Fruit fly (Drosophila melanogaster): ENCODE measurements around the gene eIF3g1.

The eIF3g1 gene

DNA sequence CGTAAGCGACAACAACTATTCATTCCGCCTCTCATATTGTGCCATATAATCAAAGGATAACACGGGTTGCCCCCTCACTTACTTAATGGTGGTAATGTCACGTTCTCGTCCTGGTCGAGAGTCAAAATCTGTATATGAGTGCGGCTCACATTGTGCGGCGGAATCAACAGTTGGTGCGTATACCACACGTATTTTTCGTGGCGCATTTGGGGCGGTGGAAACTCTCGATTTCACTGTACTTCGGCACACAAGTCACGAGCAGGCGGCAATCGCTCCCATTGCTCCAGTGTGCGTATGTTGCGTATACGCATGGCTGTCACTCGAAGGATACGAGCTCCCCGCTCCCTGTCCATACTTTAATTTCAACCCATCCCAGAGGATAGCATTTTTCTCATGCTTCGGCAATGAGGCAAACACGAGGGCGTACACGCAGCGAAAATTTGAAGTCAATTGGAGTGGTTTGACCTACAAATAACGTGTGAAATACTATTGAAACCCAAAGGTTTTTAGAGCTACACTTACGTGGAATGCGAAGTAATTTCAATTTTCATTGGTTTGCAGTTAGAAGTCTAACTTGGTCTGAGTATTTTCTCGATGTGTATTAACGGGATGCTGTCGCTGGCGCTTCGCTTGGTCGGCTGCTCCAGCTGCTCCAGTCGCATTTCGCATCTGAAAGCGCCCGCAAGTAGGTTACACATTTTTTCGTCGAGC lies 28.2 kb downstream of the eIF3g1 start (continued):
- TF ChIP-seq Sry-β (GFP tag; optimal IDR thresholded peaks at IDR 0.05) = no peak
- TF ChIP-seq Opbp (GFP tag; IDR thresholded peaks at IDR 0.05; ENCODE audit: partially characterized antibody) = no peak
- peak in 1 of 2 experiments; percentile 20 for TF ChIP-seq crp (GFP tag; optimal IDR thresholded peaks at IDR 0.05)
- no peak for TF ChIP-seq kah (GFP tag; optimal IDR thresholded peaks at IDR 0.05)
- TF ChIP-seq CG16863 (GFP tag; optimal IDR thresholded peaks at IDR 0.05) = peak; percentile 63
- peak; percentile 57 for TF ChIP-seq emc (GFP tag; optimal IDR thresholded peaks at IDR 0.05)
- peak; percentile 82 for TF ChIP-seq lmd (GFP tag; IDR thresholded peaks at IDR 0.05)
- TF ChIP-seq crol (GFP tag; IDR thresholded peaks at IDR 0.05) = no peak
- no peak for TF ChIP-seq da (GFP tag; optimal IDR thresholded peaks at IDR 0.05)
- TF ChIP-seq ERR (GFP tag; optimal IDR thresholded peaks at IDR 0.05) = peak; percentile 60
- TF ChIP-seq ftz-f1 (GFP tag; optimal IDR thresholded peaks at IDR 0.05) = no peak
- 0 out of 2 replicates have a peak, but pooled peaks have one; percentile 32 for TF ChIP-seq CkIIα-i1 (GFP tag; IDR thresholded peaks at IDR 0.05)
- no peak for TF ChIP-seq eve (GFP tag; optimal IDR thresholded peaks at IDR 0.05)
- TF ChIP-seq CG10462 (GFP tag; optimal IDR thresholded peaks at IDR 0.05) = peak; percentile 13
- no peak for TF ChIP-seq BEAF-32 (GFP tag; optimal IDR thresholded peaks at IDR 0.05)
- TF ChIP-seq Aef1 (GFP tag; IDR thresholded peaks at IDR 0.05) = peak; percentile 83
- peak; percentile 29 for TF ChIP-seq chn (GFP tag; optimal IDR thresholded peaks at IDR 0.05)
- peak; percentile 73 for TF ChIP-seq Sox102F (GFP tag; optimal IDR thresholded peaks at IDR 0.05)
- peak; percentile 67 for TF ChIP-seq Rx (GFP tag; IDR thresholded peaks at IDR 0.05)
- peak; percentile 34 for TF ChIP-seq Ssrp (tag; optimal IDR thresholded peaks at IDR 0.05)
- peak; percentile 68 to 75 for TF ChIP-seq Pdp1 (GFP tag; optimal IDR thresholded peaks at IDR 0.05)
- TF ChIP-seq Dbx (GFP tag; IDR thresholded peaks at IDR 0.05) = peak; percentile 91
- TF ChIP-seq CG12769 (tag; optimal IDR thresholded peaks at IDR 0.05) = peak; percentile 92
- TF ChIP-seq caup (GFP tag; optimal IDR thresholded peaks at IDR 0.05; ENCODE audit: severe bottlenecking) = peak; percentile 88
- peak; percentile 95 for TF ChIP-seq lab (GFP tag; optimal IDR thresholded peaks at IDR 0.05)
- peak; percentile 67 for TF ChIP-seq CG14050 (GFP tag; IDR thresholded peaks at IDR 0.05)
- peak; percentile 83 for TF ChIP-seq Ptx1 (GFP tag; IDR thresholded peaks at IDR 0.05)
- TF ChIP-seq CG7839 (tag; optimal IDR thresholded peaks at IDR 0.05) = peak; percentile 80
- TF ChIP-seq phol (tag; optimal IDR thresholded peaks at IDR 0.05) = peak; percentile 59
- peak; percentile 84 for TF ChIP-seq ci (GFP tag; IDR thresholded peaks at IDR 0.05)
- TF ChIP-seq CG17328 (GFP tag; IDR thresholded peaks at IDR 0.05) = peak; percentile 78
- TF ChIP-seq CG12942 (GFP tag; optimal IDR thresholded peaks at IDR 0.05) = peak; percentile 63
- no peak for TF ChIP-seq mirr (GFP tag; optimal IDR thresholded peaks at IDR 0.05)
- TF ChIP-seq Atf6 (GFP tag; IDR thresholded peaks at IDR 0.05) = peak; percentile 85
- no peak for TF ChIP-seq Scr (GFP tag; IDR thresholded peaks at IDR 0.05; ENCODE audit: partially characterized antibody)
- TF ChIP-seq row (GFP tag; IDR thresholded peaks at IDR 0.05) = peak; percentile 85
- TF ChIP-seq MESR4 (GFP tag; optimal IDR thresholded peaks at IDR 0.05) = no peak
- no peak for TF ChIP-seq HLH4C (GFP tag; IDR thresholded peaks at IDR 0.05; ENCODE audit: partially characterized antibody)
- TF ChIP-seq lola (GFP tag; optimal IDR thresholded peaks at IDR 0.05) = no peak
- TF ChIP-seq hb (GFP tag; IDR thresholded peaks at IDR 0.05; ENCODE audit: partially characterized antibody) = no peak
- peak; percentile 72; the same call in 2 of the 3 replicates for TF ChIP-seq Mrtf (GFP tag; IDR thresholded peaks at IDR 0.05)
- peak; percentile 77 for TF ChIP-seq CG3847 (GFP tag; IDR thresholded peaks at IDR 0.05)
- no peak for TF ChIP-seq CG10959 (GFP tag; IDR thresholded peaks at IDR 0.05)
- no peak for TF ChIP-seq ash1 (GFP tag; optimal IDR thresholded peaks at IDR 0.05)
- no peak; the same call in 1 of the 2 replicates for TF ChIP-seq sens-2 (GFP tag; IDR thresholded peaks at IDR 0.05)
- peak; percentile 58 for TF ChIP-seq D19B (GFP tag; optimal IDR thresholded peaks at IDR 0.05)
- TF ChIP-seq pita (GFP tag; optimal IDR thresholded peaks at IDR 0.05) = no peak
- TF ChIP-seq unc-4 (GFP tag; IDR thresholded peaks at IDR 0.05; ENCODE audit: partially characterized antibody) = no peak
- peak; percentile 77 for TF ChIP-seq bab2 (GFP tag; optimal IDR thresholded peaks at IDR 0.05)
